Worm (Caenorhabditis elegans): ENCODE measurements around the gene Y75B8A.24.

DNA sequence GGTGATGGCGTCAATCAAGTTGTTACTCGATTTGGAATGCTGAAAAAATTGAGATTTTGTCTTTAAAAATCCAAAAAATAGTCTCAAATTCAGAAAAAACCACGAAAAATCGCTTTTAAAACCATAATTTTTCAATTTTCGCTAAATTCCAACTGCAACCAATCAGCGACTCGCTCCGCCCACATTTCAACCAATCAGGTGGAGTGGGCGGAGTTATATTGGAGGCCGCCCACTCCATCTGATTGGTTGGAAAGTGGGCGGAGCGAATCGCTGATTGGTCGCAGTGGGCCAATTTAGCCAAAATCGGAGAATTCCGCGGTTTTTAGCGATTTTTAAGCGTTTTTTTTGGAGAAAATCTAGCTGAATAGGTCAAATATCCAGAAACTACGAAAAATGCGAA lies 3.7 kb downstream of the Y75B8A.24 start:
- TF ChIP-seq D2030.7 (GFP tag; IDR thresholded peaks at IDR 0.05) = no peak
- TF ChIP-seq Y53G8AR.9 (GFP tag; conservative IDR thresholded peaks at IDR 0.05) = no peak
- TF ChIP-seq dpl-1 (GFP tag; optimal IDR thresholded peaks at IDR 0.05) = no peak
- no peak for TF ChIP-seq hrde-1 (tag; optimal IDR thresholded peaks at IDR 0.05; ENCODE audit: borderline replicate concordance)
- TF ChIP-seq F55B11.4 (tag; optimal IDR thresholded peaks at IDR 0.05; ENCODE audit: borderline replicate concordance, insufficient read depth) = no peak
- TF ChIP-seq B0035.1 (tag; optimal IDR thresholded peaks at IDR 0.05) = no peak
- TF ChIP-seq snpc-4 (GFP tag; optimal IDR thresholded peaks at IDR 0.05) = no peak
- no peak for TF ChIP-seq snpc-4 (tag; optimal IDR thresholded peaks at IDR 0.05)
- TF ChIP-seq pha-4 (tag; optimal IDR thresholded peaks at IDR 0.05) = no peak
- no peak for TF ChIP-seq F49E8.2 (tag; optimal IDR thresholded peaks at IDR 0.05; ENCODE audit: insufficient read depth)
- no peak for TF ChIP-seq B0336.3 (GFP tag; IDR thresholded peaks at IDR 0.05)
